Worm (Caenorhabditis elegans) whole organism, midembryonic: Measurements from ENCODE around the gene srh-74.
A peak's percentile ranks its signal among the peaks of the same experiment; 100 is the strongest.

ENCODE experiments used
- T22C8.4 ChIP-seq: fragments of 200-800 bp; sonication (Bioruptor generic); IDR thresholded peaks from 2 replicates; pipeline ENCODE4 v1.3.6; 2022; ENCODE audit warnings: missing genetic modification characterization, missing compliant biosample characterization
- cog-1 ChIP-seq: sonication (generic microtip); optimal IDR thresholded peaks from 2 replicates; lab custom pipeline; 2016; ENCODE audit warnings: missing genetic modification characterization, missing compliant biosample characterization
- flt-1 ChIP-seq: fragments of 200-800 bp; sonication (Bioruptor generic); IDR thresholded peaks from 2 replicates; pipeline ENCODE4 v1.3.6; 2022; ENCODE audit warnings: missing genetic modification characterization, missing compliant biosample characterization
- klf-2 ChIP-seq: fragments of 200-800 bp; sonication (Bioruptor generic); conservative IDR thresholded peaks from 2 replicates; pipeline ENCODE4 v1.3.6; 2022; ENCODE audit warnings: missing genetic modification reagents, missing genetic modification characterization, missing compliant biosample characterization
- med-1 ChIP-seq: sonication (generic microtip); optimal IDR thresholded peaks from 2 replicates; lab custom pipeline; 2017; ENCODE audit warnings: missing genetic modification characterization, mild to moderate bottlenecking, missing compliant biosample characterization, antibody characterized with exemption, missing genetic modification reagents; ENCODE audit not compliant: insufficient read depth
- ref-1 ChIP-seq: fragments of 200-800 bp; sonication (Bioruptor generic); conservative IDR thresholded peaks from 2 replicates; pipeline ENCODE4 v1.3.6; 2022; ENCODE audit warnings: missing genetic modification reagents, missing genetic modification characterization, missing compliant biosample characterization
- tab-1 ChIP-seq: fragments of 200-800 bp; sonication (Bioruptor generic); IDR thresholded peaks from 2 replicates; pipeline ENCODE4 v1.3.6; 2022; ENCODE audit warnings: missing genetic modification characterization, missing compliant biosample characterization
- ztf-23 ChIP-seq: fragments of 200-800 bp; sonication (Bioruptor generic); IDR thresholded peaks from 2 replicates; pipeline ENCODE4 v1.3.6; 2022; ENCODE audit warnings: missing genetic modification reagents, missing genetic modification characterization, missing compliant biosample characterization
- ztf-29 ChIP-seq: fragments of 200-800 bp; sonication (Bioruptor generic); IDR thresholded peaks from 2 replicates; pipeline ENCODE4 v1.3.6; 2022; ENCODE audit warnings: missing genetic modification reagents, missing genetic modification characterization, missing compliant biosample characterization

The srh-74 gene

ce11 chrV:11030675-11031074 is 17.9 kb downstream of the srh-74 start:
- TF ChIP-seq ref-1 (GFP tag; lab: Robert Waterston, UW) (no peak), tab-1 (GFP tag; lab: Robert Waterston, UW) (no peak), cog-1 (no peak), flt-1 (no peak), ztf-23 (GFP tag; lab: Robert Waterston, UW) (no peak), med-1 (no peak), klf-2 (GFP tag; lab: Robert Waterston, UW) (no peak), T22C8.4 (GFP tag; lab: Robert Waterston, UW) (no peak), ztf-29 (GFP tag; lab: Robert Waterston, UW) (no peak)

- TF ChIP-seq klf-2 (GFP tag; lab: Robert Waterston, UW) (no peak), flt-1 (peak; percentile 47; the same call in 1 of the 2 replicates), ztf-23 (GFP tag; lab: Robert Waterston, UW) (peak; percentile 71), med-1 (no peak), T22C8.4 (GFP tag; lab: Robert Waterston, UW) (peak; percentile 38; the same call in 1 of the 2 replicates), cog-1 (peak; percentile 39), ref-1 (GFP tag; lab: Robert Waterston, UW) (no peak), ztf-29 (GFP tag; lab: Robert Waterston, UW) (no peak), tab-1 (GFP tag; lab: Robert Waterston, UW) (no peak)
These were observed 19.3 kb downstream of the srh-74 start for ce11 chrV:11029309-11029708.

- TF ChIP-seq T22C8.4 (GFP tag; lab: Robert Waterston, UW) (no peak), ztf-29 (GFP tag; lab: Robert Waterston, UW) (no peak), ref-1 (GFP tag; lab: Robert Waterston, UW) (no peak), ztf-23 (GFP tag; lab: Robert Waterston, UW) (no peak), med-1 (no peak)
These were observed 20.8 kb downstream of the srh-74 start for ce11 chrV:11027740-11028139.

ce11 chrV:11022817-11023216 is 25.8 kb downstream of the srh-74 start, which contains the start of the genes C13G3.12 and hot-6:
Gene C13G3.12, minus strand, starts transcription at chrV:11022917.
Gene hot-6, minus strand, starts transcription at chrV:11022937.
- no peak for TF ChIP-seq ref-1 (GFP tag; lab: Robert Waterston, UW)
- TF ChIP-seq med-1: no peak
- TF ChIP-seq ztf-23 (GFP tag; lab: Robert Waterston, UW): no peak
- no peak for TF ChIP-seq T22C8.4 (GFP tag; lab: Robert Waterston, UW)
- no peak for TF ChIP-seq flt-1
- no peak for TF ChIP-seq cog-1
- TF ChIP-seq klf-2 (GFP tag; lab: Robert Waterston, UW): no peak
- TF ChIP-seq tab-1 (GFP tag; lab: Robert Waterston, UW): no peak
- TF ChIP-seq ztf-29 (GFP tag; lab: Robert Waterston, UW): no peak

ce11 chrV:11016846-11017553 is 31.6 kb downstream of the srh-74 start:
- TF ChIP-seq flt-1: no peak
- no peak for TF ChIP-seq ztf-29 (GFP tag; lab: Robert Waterston, UW)
- TF ChIP-seq med-1: no peak
- no peak for TF ChIP-seq T22C8.4 (GFP tag; lab: Robert Waterston, UW)
- no peak for TF ChIP-seq ref-1 (GFP tag; lab: Robert Waterston, UW)
- TF ChIP-seq klf-2 (GFP tag; lab: Robert Waterston, UW): no peak
- TF ChIP-seq tab-1 (GFP tag; lab: Robert Waterston, UW): no peak
- no peak for TF ChIP-seq cog-1
- no peak for TF ChIP-seq ztf-23 (GFP tag; lab: Robert Waterston, UW)

- TF ChIP-seq flt-1 (no peak), tab-1 (GFP tag; lab: Robert Waterston, UW) (no peak), ztf-23 (GFP tag; lab: Robert Waterston, UW) (no peak), ref-1 (GFP tag; lab: Robert Waterston, UW) (no peak), ztf-29 (GFP tag; lab: Robert Waterston, UW) (no peak), med-1 (no peak), klf-2 (GFP tag; lab: Robert Waterston, UW) (no peak), cog-1 (no peak), T22C8.4 (GFP tag; lab: Robert Waterston, UW) (no peak)
These were observed 33.8 kb downstream of the srh-74 start for ce11 chrV:11014758-11015157.

- no peak for TF ChIP-seq T22C8.4 (GFP tag; lab: Robert Waterston, UW)
- no peak for TF ChIP-seq ztf-29 (GFP tag; lab: Robert Waterston, UW)
- no peak for TF ChIP-seq med-1
- no peak for TF ChIP-seq cog-1
- TF ChIP-seq klf-2 (GFP tag; lab: Robert Waterston, UW): no peak
- TF ChIP-seq ztf-23 (GFP tag; lab: Robert Waterston, UW): no peak
- no peak for TF ChIP-seq tab-1 (GFP tag; lab: Robert Waterston, UW)
- TF ChIP-seq flt-1: no peak
These were observed 35.4 kb downstream of the srh-74 start for ce11 chrV:11013179-11013578.

ce11 chrV:11012419-11012818 is 36.2 kb downstream of the srh-74 start, which contains the start of gene C13G3.1:
Gene C13G3.1, minus strand, starts transcription at chrV:11012465.
- no peak for TF ChIP-seq med-1
- TF ChIP-seq tab-1 (GFP tag; lab: Robert Waterston, UW): no peak

- TF ChIP-seq flt-1 (no peak), cog-1 (no peak), ztf-23 (GFP tag; lab: Robert Waterston, UW) (no peak), tab-1 (GFP tag; lab: Robert Waterston, UW) (no peak), ztf-29 (GFP tag; lab: Robert Waterston, UW) (no peak), T22C8.4 (GFP tag; lab: Robert Waterston, UW) (no peak), med-1 (no peak), ref-1 (GFP tag; lab: Robert Waterston, UW) (no peak), klf-2 (GFP tag; lab: Robert Waterston, UW) (no peak)
These were observed 36.8 kb downstream of the srh-74 start for ce11 chrV:11011807-11012206.

- TF ChIP-seq klf-2 (GFP tag; lab: Robert Waterston, UW) (no peak), tab-1 (GFP tag; lab: Robert Waterston, UW) (no peak), ztf-29 (GFP tag; lab: Robert Waterston, UW) (no peak), ztf-23 (GFP tag; lab: Robert Waterston, UW) (no peak), med-1 (no peak), cog-1 (no peak), flt-1 (no peak)
These were observed 37.8 kb downstream of the srh-74 start for ce11 chrV:11010768-11011167.
